Fruit fly (Drosophila melanogaster): ENCODE data around the gene CG15822.

- TF ChIP-seq usp (GFP tag; optimal IDR thresholded peaks at IDR 0.05) (no peak), pan (optimal IDR thresholded peaks at IDR 0.05) (no peak), Dll (optimal IDR thresholded peaks at IDR 0.05) (no peak), psq (optimal IDR thresholded peaks at IDR 0.05) (no peak)
Observed at dm6 chr3L:2136419-2136818, 27.2 kb downstream of the CG15822 start.

Data from whole organism.